Worm (Caenorhabditis elegans): ENCODE measurements around the gene cpr-2.

The cpr-2 gene

DNA sequence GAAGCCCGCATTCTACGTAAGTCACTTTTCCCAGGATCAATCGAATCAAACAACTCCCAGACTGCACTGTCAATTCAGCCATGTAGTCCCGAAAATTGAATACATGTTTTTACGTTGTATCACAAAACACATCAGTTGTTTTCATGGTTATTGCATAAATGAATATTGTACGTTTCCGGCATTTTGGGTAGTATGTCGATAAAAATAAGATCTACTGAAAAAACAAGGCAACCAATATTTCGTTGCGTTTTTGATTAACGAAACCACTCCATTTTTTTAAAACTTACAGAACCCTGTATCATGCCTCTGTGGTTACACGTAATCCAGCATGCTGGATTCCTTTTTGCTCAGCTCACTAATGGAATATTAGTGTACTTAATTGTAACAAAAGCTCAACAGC lies 39.3 kb upstream of the cpr-2 start, which contains the start of gene str-149:
Gene str-149 (plus strand): TSS at position 301 of the 400 bp plus-strand sequence.
- no peak for TF ChIP-seq ceh-82 (tag; optimal IDR thresholded peaks at IDR 0.05)
- TF ChIP-seq aly-2 (tag; optimal IDR thresholded peaks at IDR 0.05) = no peak
- no peak for TF ChIP-seq hmg-11 (tag; optimal IDR thresholded peaks at IDR 0.05)
- TF ChIP-seq egl-5 (tag; optimal IDR thresholded peaks at IDR 0.05) = no peak
- TF ChIP-seq nhr-43 (tag; optimal IDR thresholded peaks at IDR 0.05; ENCODE audit: poor library complexity, severe bottlenecking) = no peak
- no peak for TF ChIP-seq ztf-4 (tag; optimal IDR thresholded peaks at IDR 0.05)
- TF ChIP-seq fkh-2 (tag; optimal IDR thresholded peaks at IDR 0.05) = no peak
- no peak for TF ChIP-seq ceh-16 (tag; optimal IDR thresholded peaks at IDR 0.05)
- no peak for TF ChIP-seq ztf-11 (tag; optimal IDR thresholded peaks at IDR 0.05)
- no peak for TF ChIP-seq nhr-237 (tag; optimal IDR thresholded peaks at IDR 0.05)
- TF ChIP-seq egl-27 (tag; optimal IDR thresholded peaks at IDR 0.05) = no peak
- no peak for TF ChIP-seq unc-62 (GFP tag; optimal IDR thresholded peaks at IDR 0.05)
- no peak for TF ChIP-seq ama-1 (optimal IDR thresholded peaks at IDR 0.05)
- no peak for TF ChIP-seq nhr-67 (tag; optimal IDR thresholded peaks at IDR 0.05)
- TF ChIP-seq fkh-10 (GFP tag; optimal IDR thresholded peaks at IDR 0.05) = no peak

DNA sequence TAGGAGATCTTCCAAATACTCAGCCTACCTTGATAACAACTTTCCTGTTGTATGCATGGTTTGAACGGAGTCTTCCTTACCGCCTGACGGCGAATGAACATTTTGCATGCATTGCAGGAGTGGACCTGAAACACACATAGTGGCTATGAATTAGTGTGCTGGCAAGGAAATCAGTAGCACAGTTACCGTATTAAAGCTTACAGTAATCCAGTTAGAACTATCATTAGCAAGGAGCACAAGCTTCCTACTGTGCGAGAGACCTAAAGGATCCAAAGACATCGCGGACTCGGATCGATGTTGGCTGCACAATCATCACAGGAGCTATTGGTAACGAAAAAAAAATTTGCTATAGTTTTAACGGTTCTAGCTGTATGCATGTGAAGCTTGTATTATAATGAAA lies 36.8 kb upstream of the cpr-2 start, which contains the start of gene nhr-233:
Gene nhr-233 (minus strand): TSS at position 101 of the 400 bp plus-strand sequence.
- TF ChIP-seq elt-3 (tag; optimal IDR thresholded peaks at IDR 0.05) (no peak), aly-2 (tag; optimal IDR thresholded peaks at IDR 0.05) (no peak), fos-1 (tag; optimal IDR thresholded peaks at IDR 0.05) (no peak), ZK546.5 (tag; optimal IDR thresholded peaks at IDR 0.05) (no peak), nfya-1 (tag; optimal IDR thresholded peaks at IDR 0.05; ENCODE audit: insufficient read depth) (no peak), egl-5 (tag; optimal IDR thresholded peaks at IDR 0.05) (no peak), pqm-1 (tag; optimal IDR thresholded peaks at IDR 0.05) (no peak), elt-2 (tag; optimal IDR thresholded peaks at IDR 0.05) (no peak), zag-1 (tag; optimal IDR thresholded peaks at IDR 0.05) (no peak), snpc-4 (tag; optimal IDR thresholded peaks at IDR 0.05) (no peak), R02D3.7 (tag; optimal IDR thresholded peaks at IDR 0.05) (no peak), mdl-1 (tag; optimal IDR thresholded peaks at IDR 0.05) (no peak), nhr-76 (tag; optimal IDR thresholded peaks at IDR 0.05) (no peak), lsy-12 (tag; optimal IDR thresholded peaks at IDR 0.05) (no peak), egl-27 (tag; optimal IDR thresholded peaks at IDR 0.05) (no peak)

DNA sequence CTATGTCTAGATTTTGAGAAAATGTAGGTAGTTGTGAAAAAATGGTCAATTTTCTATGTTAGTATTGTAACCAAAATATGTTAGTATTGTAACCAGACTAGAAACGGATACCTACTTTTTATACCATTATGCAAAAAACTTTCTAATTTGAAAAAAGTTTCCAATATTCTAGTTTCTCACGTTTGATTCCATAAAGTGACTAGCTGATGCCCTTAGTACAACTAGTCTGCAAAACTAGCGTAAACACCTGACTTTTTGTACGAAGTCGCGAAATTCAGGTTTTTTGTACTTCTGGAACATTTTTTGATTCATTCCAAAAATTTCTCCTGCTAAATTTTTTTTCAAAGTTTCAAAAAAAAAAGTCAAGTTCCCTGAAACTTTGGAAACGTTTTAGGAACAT lies 34.2 kb upstream of the cpr-2 start:
- TF ChIP-seq daf-12 (tag; optimal IDR thresholded peaks at IDR 0.05) (no peak), zag-1 (tag; optimal IDR thresholded peaks at IDR 0.05) (no peak), snpc-4 (tag; optimal IDR thresholded peaks at IDR 0.05) (no peak)

DNA sequence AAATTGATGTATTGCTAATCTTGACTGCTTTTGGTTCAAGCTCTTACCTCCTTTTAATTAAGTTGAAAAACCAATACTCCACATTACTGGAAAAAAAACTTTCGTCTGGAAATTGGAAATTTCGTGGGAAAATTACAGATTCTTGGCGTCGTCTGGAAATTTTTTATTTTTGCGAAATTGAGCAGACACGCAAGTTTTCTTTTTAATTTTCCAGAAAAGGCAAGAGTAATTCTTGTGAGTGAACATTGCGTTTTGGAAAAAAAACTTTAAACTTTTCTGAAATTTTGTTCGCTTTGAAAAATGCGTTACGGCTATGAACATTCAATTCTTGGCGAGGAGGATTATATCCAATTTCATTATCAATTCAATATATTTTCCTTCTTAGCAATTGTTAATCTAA lies 31.7 kb upstream of the cpr-2 start, which contains the start of gene sru-45:
Gene sru-45 (plus strand): TSS at position 301 of the 400 bp plus-strand sequence.
- TF ChIP-seq nhr-23 (tag; optimal IDR thresholded peaks at IDR 0.05) (no peak), mml-1 (tag; optimal IDR thresholded peaks at IDR 0.05) (no peak), zag-1 (tag; optimal IDR thresholded peaks at IDR 0.05) (no peak), lin-39 (tag; optimal IDR thresholded peaks at IDR 0.05) (no peak), nfya-1 (tag; optimal IDR thresholded peaks at IDR 0.05; ENCODE audit: insufficient read depth) (no peak), nhr-43 (tag; optimal IDR thresholded peaks at IDR 0.05; ENCODE audit: poor library complexity, severe bottlenecking) (no peak), aly-2 (tag; optimal IDR thresholded peaks at IDR 0.05) (no peak), mdl-1 (tag; optimal IDR thresholded peaks at IDR 0.05) (no peak)

DNA sequence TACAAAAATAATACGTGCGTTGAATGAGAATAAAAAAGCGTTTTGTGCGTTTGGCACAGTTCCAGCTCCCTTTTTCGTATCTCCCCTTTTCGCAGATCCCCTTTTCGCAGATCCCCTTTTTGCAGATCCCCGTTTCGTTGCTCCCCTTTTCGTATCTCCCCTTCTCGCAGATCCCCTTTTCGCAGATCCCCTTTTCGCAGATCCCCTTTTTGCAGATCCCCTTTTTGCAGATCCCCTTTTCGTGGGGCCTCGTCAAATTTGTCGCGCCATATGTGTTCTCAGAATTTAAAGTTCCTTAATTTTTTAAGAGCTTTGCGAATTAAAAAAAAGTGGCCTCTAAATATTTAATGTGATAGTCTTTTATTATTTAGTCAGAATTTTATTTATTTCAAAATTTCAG lies 19.0 kb upstream of the cpr-2 start, which contains the start of gene Y32B12B.4:
Gene Y32B12B.4 (plus strand): TSS at position 399 of the 400 bp plus-strand sequence.
- no peak for TF ChIP-seq nhr-28 (tag; optimal IDR thresholded peaks at IDR 0.05)
- TF ChIP-seq nhr-77 (tag; optimal IDR thresholded peaks at IDR 0.05) = no peak
- TF ChIP-seq hmg-11 (tag; optimal IDR thresholded peaks at IDR 0.05) = no peak
- no peak for TF ChIP-seq lsy-12 (tag; optimal IDR thresholded peaks at IDR 0.05)
- TF ChIP-seq ztf-11 (tag; optimal IDR thresholded peaks at IDR 0.05) = no peak
- no peak for TF ChIP-seq nhr-12 (tag; optimal IDR thresholded peaks at IDR 0.05)
- TF ChIP-seq egl-5 (tag; optimal IDR thresholded peaks at IDR 0.05) = no peak
- no peak for TF ChIP-seq ZK546.5 (tag; optimal IDR thresholded peaks at IDR 0.05)
- TF ChIP-seq lin-15B (tag; optimal IDR thresholded peaks at IDR 0.05) = no peak
- no peak for TF ChIP-seq pqm-1 (tag; optimal IDR thresholded peaks at IDR 0.05)
- no peak for TF ChIP-seq nfya-1 (tag; optimal IDR thresholded peaks at IDR 0.05; ENCODE audit: insufficient read depth)
- TF ChIP-seq skn-1 (tag; optimal IDR thresholded peaks at IDR 0.05) = no peak
- TF ChIP-seq nhr-237 (tag; optimal IDR thresholded peaks at IDR 0.05) = no peak
- TF ChIP-seq sea-2 (GFP tag; optimal IDR thresholded peaks at IDR 0.05) = no peak
- no peak for TF ChIP-seq lin-39 (tag; optimal IDR thresholded peaks at IDR 0.05)

Measured in whole organism, L3 larva.